Worm (Caenorhabditis elegans): ENCODE data around the gene C13A2.6.
"Not testable (repeated sequence)": the region's sequence is repeated elsewhere in the genome, so short reads cannot be mapped to it uniquely, and the experiment has no call there.

DNA sequence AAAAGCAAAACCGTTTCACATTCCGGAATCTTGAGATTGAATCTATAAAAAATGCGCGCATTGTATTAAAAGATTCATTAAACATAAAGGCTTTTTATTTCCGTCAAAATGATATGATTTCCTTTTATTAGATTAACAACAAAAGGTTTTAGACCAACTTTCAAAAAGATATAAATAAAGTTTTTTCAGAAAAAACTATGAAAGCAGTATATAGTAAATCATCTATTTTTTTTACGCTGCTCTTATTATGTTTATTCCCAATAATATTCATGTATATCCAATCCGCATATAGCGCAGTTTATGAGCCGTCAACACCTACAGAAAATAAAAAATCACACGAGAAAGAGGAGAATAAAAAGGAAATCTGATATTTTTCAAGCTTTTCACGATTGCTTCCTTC, 35.0 kb downstream of the C13A2.6 start, which contains the start of gene F07G11.2:
- not testable (repeated sequence) for TF ChIP-seq pha-4 (tag; optimal IDR thresholded peaks at IDR 0.05); ceh-9 (tag; optimal IDR thresholded peaks at IDR 0.05); ceh-6 (GFP tag; optimal IDR thresholded peaks at IDR 0.05); K09A11.1 (tag; optimal IDR thresholded peaks at IDR 0.05; ENCODE audit: insufficient read depth); hlh-13 (GFP tag; optimal IDR thresholded peaks at IDR 0.05)

Data from whole organism, late embryonic.